Worm (Caenorhabditis elegans): Measurements from ENCODE around the gene clec-254.

DNA sequence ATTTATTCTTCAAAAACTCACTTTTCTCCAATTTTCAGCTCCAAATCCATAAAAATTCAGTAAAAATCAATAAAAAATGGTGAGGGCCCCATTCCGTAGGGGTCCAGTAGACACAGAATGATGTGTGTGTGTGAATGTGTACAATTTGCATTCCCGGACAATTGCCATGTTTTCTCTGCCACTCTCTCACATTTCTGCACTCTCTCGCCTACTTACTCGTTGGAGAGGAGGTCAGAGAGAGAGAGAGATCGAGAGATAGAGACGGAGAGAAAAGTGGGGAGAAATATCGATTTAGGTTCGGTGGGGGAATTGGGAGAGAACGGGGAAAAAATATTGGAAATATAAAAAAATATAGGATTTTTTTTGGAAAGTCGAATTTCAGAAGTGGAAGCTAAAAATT lies 30.6 kb downstream of the clec-254 start:
- TF ChIP-seq dpl-1 (GFP tag; optimal IDR thresholded peaks at IDR 0.05) = peak; percentile 66 to 78 (median 73)
- TF ChIP-seq nhr-28 (tag; optimal IDR thresholded peaks at IDR 0.05) = no peak
- TF ChIP-seq elt-2 (tag; optimal IDR thresholded peaks at IDR 0.05) = peak; percentile 35
- peak; percentile 11 for TF ChIP-seq blmp-1 (tag; optimal IDR thresholded peaks at IDR 0.05)
- no peak for TF ChIP-seq sptf-1 (tag; optimal IDR thresholded peaks at IDR 0.05)
- TF ChIP-seq ztf-11 (tag; optimal IDR thresholded peaks at IDR 0.05) = peak in 1 of 2 experiments; percentile 72
- TF ChIP-seq lsy-2 (tag; optimal IDR thresholded peaks at IDR 0.05) = peak; percentile 90 to 92
